Worm (Caenorhabditis elegans) whole organism, young adult: Measurements from ENCODE around the gene lgc-10.

Experiments
- B0261.1 ChIP-seq: sonication (generic microtip); optimal IDR thresholded peaks from 2 replicates; lab custom pipeline; 2016; ENCODE audit warnings: mild to moderate bottlenecking, missing genetic modification characterization, moderate library complexity, missing compliant biosample characterization
- C17E4.6 ChIP-seq: fragments of 200-800 bp; sonication (Bioruptor generic); IDR thresholded peaks from 2 replicates; pipeline ENCODE4 v1.3.6; 2022; ENCODE audit warnings: missing genetic modification reagents, missing genetic modification characterization, missing compliant biosample characterization
- F37B4.10 ChIP-seq: fragments of 200-800 bp; sonication (Bioruptor generic); IDR thresholded peaks from 2 replicates; pipeline ENCODE4 v1.3.6; 2022; ENCODE audit warnings: missing genetic modification characterization, missing compliant biosample characterization
- F57A8.1 ChIP-seq: fragments of 200-800 bp; sonication (Bioruptor generic); optimal IDR thresholded peaks from 2 replicates; lab custom pipeline; 2018; ENCODE audit warnings: mild to moderate bottlenecking, missing genetic modification characterization, moderate library complexity, missing compliant biosample characterization
- K12H6.12 ChIP-seq: fragments of 200-800 bp; sonication (Bioruptor generic); optimal IDR thresholded peaks from 2 replicates; lab custom pipeline; 2018; ENCODE audit warnings: mild to moderate bottlenecking, missing genetic modification characterization, missing compliant biosample characterization
- T07F8.4 ChIP-seq: sonication (generic microtip); optimal IDR thresholded peaks from 2 replicates; lab custom pipeline; 2016; ENCODE audit warnings: mild to moderate bottlenecking, missing genetic modification characterization, moderate library complexity, missing compliant biosample characterization
- Y53F4B.3 ChIP-seq: fragments of 200-800 bp; sonication (Bioruptor generic); IDR thresholded peaks from 2 replicates; pipeline ENCODE4 v1.3.6; 2022; ENCODE audit warnings: missing genetic modification reagents, missing genetic modification characterization, missing compliant biosample characterization
- Y67H2A.10 ChIP-seq: fragments of 200-800 bp; sonication (Bioruptor generic); conservative IDR thresholded peaks from 2 replicates; pipeline ENCODE4 v1.3.6; 2022; ENCODE audit warnings: missing genetic modification reagents, missing genetic modification characterization, missing compliant biosample characterization
- Y79H2A.3 ChIP-seq: fragments of 200-800 bp; sonication (Bioruptor generic); conservative IDR thresholded peaks from 2 replicates; pipeline ENCODE4 v1.3.6; 2022; ENCODE audit warnings: missing genetic modification reagents, missing genetic modification characterization, missing compliant biosample characterization
- aptf-2 ChIP-seq: fragments of 200-800 bp; sonication (Bioruptor generic); conservative IDR thresholded peaks from 2 replicates; pipeline ENCODE4 v1.3.6; 2022; ENCODE audit warnings: missing genetic modification reagents, missing genetic modification characterization, missing compliant biosample characterization
- atf-7 ChIP-seq: sonication (generic microtip); optimal IDR thresholded peaks from 2 replicates; lab custom pipeline; 2017; ENCODE audit warnings: mild to moderate bottlenecking, missing genetic modification characterization, missing compliant biosample characterization
- bed-2 ChIP-seq: fragments of 200-800 bp; sonication (Bioruptor generic); IDR thresholded peaks from 2 replicates; pipeline ENCODE4 v1.3.6; 2022; ENCODE audit warnings: missing genetic modification reagents, missing genetic modification characterization, missing compliant biosample characterization
- ccch-3 ChIP-seq: fragments of 200-800 bp; sonication (Bioruptor generic); optimal IDR thresholded peaks from 2 replicates; lab custom pipeline; 2018; ENCODE audit warnings: mild to moderate bottlenecking, missing genetic modification characterization, missing compliant biosample characterization
- cebp-2 ChIP-seq: fragments of 200-800 bp; sonication (Bioruptor generic); IDR thresholded peaks from 2 replicates; pipeline ENCODE4 v1.3.6; 2022; ENCODE audit warnings: missing genetic modification characterization, missing compliant biosample characterization
- ceh-58 ChIP-seq: fragments of 200-800 bp; sonication (Bioruptor generic); IDR thresholded peaks from 2 replicates; pipeline ENCODE4 v1.3.6; 2022; ENCODE audit warnings: missing genetic modification characterization, missing compliant biosample characterization
- ceh-79 ChIP-seq: sonication (generic microtip); optimal IDR thresholded peaks from 2 replicates; lab custom pipeline; 2017; ENCODE audit warnings: mild to moderate bottlenecking, missing genetic modification characterization, missing compliant biosample characterization
- die-1 ChIP-seq: sonication (generic microtip); optimal IDR thresholded peaks from 2 replicates; lab custom pipeline; 2016; ENCODE audit warnings: missing genotype, mild to moderate bottlenecking, missing genetic modification characterization, missing compliant biosample characterization
- efl-1 ChIP-seq: fragments of 150-350 bp; optimal IDR thresholded peaks from 2 replicates; lab custom pipeline; 2014; ENCODE audit warnings: missing biosample characterization, missing genetic modification reagents, missing genetic modification characterization
- egrh-3 ChIP-seq: fragments of 200-800 bp; sonication (Bioruptor generic); IDR thresholded peaks from 2 replicates; pipeline ENCODE4 v1.3.6; 2022; ENCODE audit warnings: missing genetic modification reagents, missing genetic modification characterization, missing compliant biosample characterization
- him-1 ChIP-seq: sonication (generic microtip); optimal IDR thresholded peaks from 2 replicates; lab custom pipeline; 2016; ENCODE audit warnings: missing genotype, missing genetic modification reagents, missing genetic modification characterization, missing compliant biosample characterization
- hmg-1.2 ChIP-seq: fragments of 200-800 bp; sonication (Bioruptor generic); IDR thresholded peaks from 2 replicates; pipeline ENCODE4 v1.3.6; 2022; ENCODE audit warnings: missing genetic modification reagents, missing genetic modification characterization, missing compliant biosample characterization
- hmg-20 ChIP-seq: fragments of 200-800 bp; sonication (Bioruptor generic); IDR thresholded peaks from 2 replicates; pipeline ENCODE4 v1.3.6; 2022; ENCODE audit warnings: missing genetic modification reagents, missing genetic modification characterization, missing compliant biosample characterization
- lag-1 ChIP-seq: fragments of 200-800 bp; sonication (Bioruptor generic); IDR thresholded peaks from 2 replicates; pipeline ENCODE4 v1.3.6; 2022; ENCODE audit warnings: missing genetic modification reagents, missing genetic modification characterization, missing compliant biosample characterization
- let-526 ChIP-seq: fragments of 200-800 bp; sonication (Bioruptor generic); IDR thresholded peaks from 2 replicates; pipeline ENCODE4 v1.3.6; 2022; ENCODE audit warnings: missing genetic modification reagents, missing genetic modification characterization, missing compliant biosample characterization
- lin-26 ChIP-seq: fragments of 200-800 bp; sonication (Bioruptor generic); IDR thresholded peaks from 2 replicates; pipeline ENCODE4 v1.3.6; 2022; ENCODE audit warnings: missing genetic modification reagents, missing genetic modification characterization, missing compliant biosample characterization
- lin-35 ChIP-seq, 3 experiments: fragments of 150-350 bp in 2 of 3; sonication (generic microtip) in 1 of 3; optimal IDR thresholded peaks; 2 replicates each; lab custom pipeline; 2014 to 2018; ENCODE audit warnings: missing biosample characterization in 3 of 3, missing genetic modification characterization in 3 of 3, missing genetic modification reagents in 3 of 3
- lin-40 ChIP-seq: sonication (generic microtip); optimal IDR thresholded peaks from 2 replicates; lab custom pipeline; 2016; ENCODE audit warnings: missing genetic modification characterization, mild to moderate bottlenecking, missing compliant biosample characterization, missing genotype, missing genetic modification reagents
- mes-4 ChIP-seq: sonication (generic microtip); optimal IDR thresholded peaks from 2 replicates; lab custom pipeline; 2016; ENCODE audit warnings: missing genotype, missing genetic modification characterization, missing compliant biosample characterization
- mxl-1 ChIP-seq: sonication (generic microtip); optimal IDR thresholded peaks from 2 replicates; lab custom pipeline; 2016; ENCODE audit warnings: missing genetic modification characterization, missing compliant biosample characterization
- nhr-27 ChIP-seq: fragments of 200-800 bp; sonication (Bioruptor generic); optimal IDR thresholded peaks from 2 replicates; lab custom pipeline; 2018; ENCODE audit warnings: mild to moderate bottlenecking, missing genetic modification characterization, moderate library complexity, missing compliant biosample characterization
- nhr-80 ChIP-seq: sonication (generic microtip); optimal IDR thresholded peaks from 2 replicates; lab custom pipeline; 2016; ENCODE audit warnings: missing genetic modification characterization, missing compliant biosample characterization
- pbrm-1 ChIP-seq: fragments of 200-800 bp; sonication (Bioruptor generic); IDR thresholded peaks from 2 replicates; pipeline ENCODE4 v1.3.6; 2022; ENCODE audit warnings: missing genetic modification reagents, missing genetic modification characterization, missing compliant biosample characterization
- pha-4 ChIP-seq: fragments of 150-350 bp; sonication (generic microtip); optimal IDR thresholded peaks from 2 replicates; lab custom pipeline; 2014; ENCODE audit warnings: missing biosample characterization, missing genetic modification reagents, missing genetic modification characterization
- repo-1 ChIP-seq: sonication (generic microtip); optimal IDR thresholded peaks from 2 replicates; lab custom pipeline; 2017; ENCODE audit warnings: mild to moderate bottlenecking, missing genetic modification characterization, missing compliant biosample characterization
- sea-2 ChIP-seq: fragments of 200-800 bp; sonication (Bioruptor generic); IDR thresholded peaks from 2 replicates; pipeline ENCODE4 v1.3.6; 2022; ENCODE audit warnings: missing genetic modification characterization, missing compliant biosample characterization
- snpc-1.3 ChIP-seq: sonication (generic microtip); optimal IDR thresholded peaks from 2 replicates; lab custom pipeline; 2017; ENCODE audit warnings: missing genetic modification characterization, mild to moderate bottlenecking, missing compliant biosample characterization, antibody characterized with exemption, moderate library complexity, missing genotype, missing genetic modification reagents; ENCODE audit not compliant: insufficient read depth
- unc-130 ChIP-seq: sonication (generic microtip); optimal IDR thresholded peaks from 2 replicates; lab custom pipeline; 2016; ENCODE audit warnings: missing genetic modification reagents, missing genetic modification characterization, missing compliant biosample characterization
- ztf-22 ChIP-seq: fragments of 200-800 bp; sonication (Bioruptor generic); optimal IDR thresholded peaks from 2 replicates; lab custom pipeline; 2018; ENCODE audit warnings: mild to moderate bottlenecking, missing genetic modification characterization, moderate library complexity, missing compliant biosample characterization

Gene lgc-10

DNA sequence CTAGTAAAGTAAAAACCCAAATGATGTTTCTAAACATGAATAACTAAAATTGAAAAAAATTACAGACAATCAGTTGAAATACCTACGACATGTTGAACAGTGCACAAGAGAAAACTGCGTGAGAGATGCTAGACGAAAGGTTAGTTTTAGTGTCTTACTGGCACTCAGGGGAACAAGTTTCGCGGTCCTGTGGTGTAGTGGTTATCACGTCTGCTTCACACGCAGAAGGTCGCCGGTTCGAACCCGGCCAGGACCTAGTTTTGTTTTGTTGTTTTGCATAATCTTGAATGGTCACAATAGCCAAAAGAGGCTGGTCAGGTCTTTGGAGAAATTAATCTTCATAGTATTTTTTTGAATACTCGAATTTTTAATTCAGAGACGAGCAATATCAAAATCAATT, 23.6 kb upstream of the lgc-10 start (continued):
- no peak for TF ChIP-seq aptf-2 (GFP tag; lab: Robert Waterston, UW)
- TF ChIP-seq F37B4.10: no peak
- TF ChIP-seq him-1 (tag; lab: Kevin White, UChicago): peak; percentile 86
- no peak for TF ChIP-seq nhr-27 (tag; lab: Kevin White, UChicago)
- peak; percentile 64 for TF ChIP-seq hmg-1.2
- no peak for TF ChIP-seq pha-4 (tag; lab: Kevin White, UChicago)
- no peak for TF ChIP-seq cebp-2 (GFP tag; lab: Robert Waterston, UW)
- TF ChIP-seq egrh-3 (GFP tag; lab: Robert Waterston, UW): 0 out of 2 replicates have a peak, but pooled peaks have one; percentile 5
- TF ChIP-seq unc-130 (GFP tag; lab: Kevin White, UChicago): peak; percentile 4
- TF ChIP-seq atf-7 (tag; lab: Kevin White, UChicago): peak; percentile 17
- TF ChIP-seq Y53F4B.3: peak; percentile 35; the same call in 1 of the 2 replicates
- TF ChIP-seq ccch-3 (GFP tag; lab: Kevin White, UChicago): no peak
- no peak for TF ChIP-seq lag-1
- TF ChIP-seq snpc-1.3 (tag; lab: Kevin White, UChicago): peak; percentile 66
- peak; percentile 57 for TF ChIP-seq ceh-79
- TF ChIP-seq K12H6.12: peak; percentile 37
- peak; percentile 35 for TF ChIP-seq nhr-80 (tag; lab: Kevin White, UChicago)
- TF ChIP-seq Y79H2A.3 (GFP tag; lab: Robert Waterston, UW): 0 out of 2 replicates have a peak, but pooled peaks have one; percentile 12
- no peak for TF ChIP-seq efl-1 (GFP tag; lab: Kevin White, UChicago)
- no peak; the same call in 1 of the 2 replicates for TF ChIP-seq Y67H2A.10
- peak in 1 of 3 experiments; percentile 10 for TF ChIP-seq lin-35 (GFP tag; optimal IDR thresholded peaks at IDR 0.05; lab: Kevin White, UChicago)
- TF ChIP-seq bed-2 (GFP tag; lab: Robert Waterston, UW): no peak
- no peak for TF ChIP-seq sea-2 (GFP tag; lab: Robert Waterston, UW)
- TF ChIP-seq ztf-22 (GFP tag; lab: Kevin White, UChicago): no peak
- TF ChIP-seq ceh-58 (GFP tag; lab: Robert Waterston, UW): no peak
- TF ChIP-seq mes-4 (tag; lab: Kevin White, UChicago): peak; percentile 32
- TF ChIP-seq repo-1 (tag; lab: Kevin White, UChicago): peak; percentile 43
- TF ChIP-seq let-526 (GFP tag; lab: Robert Waterston, UW): peak; percentile 72; the same call in 1 of the 2 replicates
- TF ChIP-seq lin-40: peak; percentile 46
- TF ChIP-seq lin-26 (GFP tag; lab: Robert Waterston, UW): peak; percentile 94
- TF ChIP-seq C17E4.6 (GFP tag; lab: Robert Waterston, UW): no peak
- TF ChIP-seq mxl-1: peak; percentile 66
- TF ChIP-seq F57A8.1 (GFP tag; lab: Kevin White, UChicago): no peak
- peak; percentile 78 for TF ChIP-seq B0261.1 (tag; lab: Kevin White, UChicago)
- TF ChIP-seq pbrm-1 (GFP tag; lab: Robert Waterston, UW): peak; percentile 74

DNA sequence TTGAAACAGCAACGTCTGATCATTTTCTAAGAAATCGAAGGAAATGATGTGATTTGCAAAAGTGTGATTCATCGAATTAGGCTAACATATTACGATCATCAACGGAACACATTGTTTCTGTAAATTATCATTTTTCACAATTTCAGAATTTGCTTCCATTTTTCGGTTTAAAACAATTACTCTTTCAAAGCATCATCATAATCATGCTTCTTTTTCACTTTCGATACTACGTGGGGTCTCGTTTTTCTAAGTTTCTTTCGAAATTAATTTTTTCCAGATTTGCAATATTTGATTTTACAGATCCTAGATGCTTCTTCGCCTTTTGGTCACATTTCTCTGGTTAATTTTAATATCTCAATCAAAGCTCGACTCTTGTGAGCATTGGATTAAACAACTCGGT, 22.8 kb upstream of the lgc-10 start, which contains the start of gene tyr-6:
Gene tyr-6 (plus strand): TSS at position 301 of the 400 bp plus-strand sequence.
- TF ChIP-seq mxl-1 (no peak), die-1 (tag; lab: Kevin White, UChicago) (no peak), pha-4 (tag; lab: Kevin White, UChicago) (no peak), Y53F4B.3 (no peak), hmg-20 (GFP tag; lab: Robert Waterston, UW) (no peak), T07F8.4 (no peak)
